Worm (Caenorhabditis elegans) whole organism, L1 larva: ENCODE measurements around the gene K09C6.9.
A peak's percentile ranks its signal among the peaks of the same experiment; 100 is the strongest.
"Not testable (repeated sequence)": the region's sequence is repeated elsewhere in the genome, so short reads cannot be mapped to it uniquely, and the experiment has no call there.

Source experiments
- C34B4.2 ChIP-seq: sonication (generic microtip); optimal IDR thresholded peaks from 2 replicates; lab custom pipeline; 2017; ENCODE audit warnings: mild to moderate bottlenecking, missing genetic modification characterization, missing compliant biosample characterization
- aly-2 ChIP-seq: fragments of 150-350 bp; optimal IDR thresholded peaks from 2 replicates; lab custom pipeline; 2014; ENCODE audit warnings: missing biosample characterization, missing genetic modification characterization
- ama-1 ChIP-seq: fragments of 150-350 bp; optimal IDR thresholded peaks from 2 replicates; lab custom pipeline; 2014
- blmp-1 ChIP-seq: fragments of 150-350 bp; optimal IDR thresholded peaks from 2 replicates; lab custom pipeline; 2014; ENCODE audit warnings: missing biosample characterization, missing genetic modification characterization
- ceh-82 ChIP-seq, 3 experiments: fragments of 150-350 bp in 1 of 3; sonication (generic microtip) in 2 of 3; optimal IDR thresholded peaks; 2 replicates each; lab custom pipeline; 2014 to 2017; ENCODE audit warnings: missing biosample characterization in 3 of 3, missing genetic modification characterization in 3 of 3
- ces-1 ChIP-seq: fragments of 150-350 bp; optimal IDR thresholded peaks from 2 replicates; lab custom pipeline; 2014; ENCODE audit warnings: missing biosample characterization, missing genetic modification reagents, missing genetic modification characterization
- dsc-1 ChIP-seq: sonication (generic microtip); optimal IDR thresholded peaks from 2 replicates; lab custom pipeline; 2016; ENCODE audit warnings: mild to moderate bottlenecking, missing genetic modification characterization, missing compliant biosample characterization
- efl-1 ChIP-seq, 4 experiments: fragments of 150-350 bp; optimal IDR thresholded peaks in 3 of 4; peaks in 1 of 4; 1 replicate in 1 of 4; 2 replicates in 3 of 4; lab custom pipeline; 2014; ENCODE audit warnings: missing biosample characterization in 2 of 4, missing genetic modification characterization in 2 of 4, missing genetic modification reagents in 2 of 4
- elt-2 ChIP-seq: sonication (generic microtip); optimal IDR thresholded peaks from 2 replicates; lab custom pipeline; 2016; ENCODE audit warnings: missing genetic modification characterization, mild to moderate bottlenecking, inconsistent platforms, missing compliant biosample characterization, missing genetic modification reagents
- elt-3 ChIP-seq, 6 experiments: fragments of 150-350 bp in 1 of 6; sonication (generic microtip); optimal IDR thresholded peaks; 2 replicates each; lab custom pipeline; 2017 to 2018; ENCODE audit warnings: missing biosample characterization in 6 of 6, missing genetic modification characterization in 6 of 6, inconsistent platforms in 1 of 6
- ets-5 ChIP-seq: fragments of 200-800 bp; sonication (Bioruptor generic); IDR thresholded peaks from 2 replicates; pipeline ENCODE4 v1.3.6; 2022; ENCODE audit warnings: missing genetic modification characterization, missing compliant biosample characterization
- grh-1 ChIP-seq: fragments of 200-800 bp; sonication (Bioruptor generic); IDR thresholded peaks from 2 replicates; pipeline ENCODE4 v1.3.6; 2022; ENCODE audit warnings: missing genetic modification reagents, missing genetic modification characterization, missing compliant biosample characterization
- hlh-4 ChIP-seq: sonication (generic microtip); optimal IDR thresholded peaks from 2 replicates; lab custom pipeline; 2016; ENCODE audit warnings: mild to moderate bottlenecking, missing genetic modification characterization, missing compliant biosample characterization
- lin-13 ChIP-seq: fragments of 150-350 bp; optimal IDR thresholded peaks from 2 replicates; lab custom pipeline; 2014; ENCODE audit warnings: missing biosample characterization, missing genetic modification reagents, missing genetic modification characterization
- lin-15B ChIP-seq: fragments of 150-350 bp; sonication (generic microtip); optimal IDR thresholded peaks from 3 replicates; lab custom pipeline; 2014; ENCODE audit warnings: missing biosample characterization, missing genetic modification characterization
- lin-35 ChIP-seq, 2 experiments: fragments of 150-350 bp; optimal IDR thresholded peaks; 2 replicates each; lab custom pipeline; 2014; ENCODE audit warnings: missing biosample characterization in 2 of 2, missing genetic modification characterization in 2 of 2, missing genetic modification reagents in 2 of 2
- mab-9 ChIP-seq: fragments of 200-800 bp; sonication (Bioruptor generic); IDR thresholded peaks from 2 replicates; pipeline ENCODE4 v1.3.6; 2022; ENCODE audit warnings: missing genetic modification reagents, missing genetic modification characterization, missing compliant biosample characterization
- mdl-1 ChIP-seq, 2 experiments: fragments of 150-350 bp; optimal IDR thresholded peaks; 2 replicates each; lab custom pipeline; 2014 to 2017; ENCODE audit warnings: missing biosample characterization in 2 of 2, missing genetic modification characterization in 2 of 2, inconsistent platforms in 1 of 2
- mef-2 ChIP-seq: fragments of 150-350 bp; optimal IDR thresholded peaks from 2 replicates; lab custom pipeline; 2014; ENCODE audit warnings: missing biosample characterization, missing genetic modification characterization
- nhr-12 ChIP-seq: sonication (generic microtip); optimal IDR thresholded peaks from 2 replicates; lab custom pipeline; 2017; ENCODE audit warnings: missing biosample characterization, missing genetic modification characterization
- nhr-20 ChIP-seq: sonication (generic microtip); optimal IDR thresholded peaks from 2 replicates; lab custom pipeline; 2016; ENCODE audit warnings: mild to moderate bottlenecking, missing genetic modification characterization, missing compliant biosample characterization
- nhr-28 ChIP-seq: fragments of 150-350 bp; optimal IDR thresholded peaks from 2 replicates; lab custom pipeline; 2014; ENCODE audit warnings: missing biosample characterization, missing genetic modification characterization
- nhr-77 ChIP-seq: fragments of 150-350 bp; optimal IDR thresholded peaks from 2 replicates; lab custom pipeline; 2014; ENCODE audit warnings: missing biosample characterization, missing genetic modification characterization
- nhr-85 ChIP-seq: sonication (generic microtip); peaks from one replicate; lab custom pipeline; 2016; ENCODE audit warnings: missing genetic modification characterization, inconsistent platforms, missing compliant biosample characterization
- nhr-90 ChIP-seq: sonication (generic microtip); optimal IDR thresholded peaks from 2 replicates; lab custom pipeline; 2016; ENCODE audit warnings: mild to moderate bottlenecking, missing genetic modification characterization, missing compliant biosample characterization; ENCODE audit not compliant: poor library complexity
- pqm-1 ChIP-seq: sonication (generic microtip); optimal IDR thresholded peaks from 3 replicates; lab custom pipeline; 2017; ENCODE audit warnings: missing biosample characterization, missing genetic modification characterization
- sptf-1 ChIP-seq: fragments of 150-350 bp; optimal IDR thresholded peaks from 2 replicates; lab custom pipeline; 2014; ENCODE audit warnings: missing biosample characterization, missing genetic modification characterization
- sup-37 ChIP-seq: fragments of 200-800 bp; sonication (Bioruptor generic); optimal IDR thresholded peaks from 2 replicates; lab custom pipeline; 2018; ENCODE audit warnings: mild to moderate bottlenecking, missing genetic modification characterization, missing compliant biosample characterization
- tbx-2 ChIP-seq: sonication (generic microtip); optimal IDR thresholded peaks from 2 replicates; lab custom pipeline; 2016; ENCODE audit warnings: missing genetic modification characterization, missing compliant biosample characterization
- tlp-1 ChIP-seq: fragments of 150-350 bp; optimal IDR thresholded peaks from 2 replicates; lab custom pipeline; 2014; ENCODE audit warnings: missing biosample characterization, missing genetic modification characterization
- unc-130 ChIP-seq: fragments of 150-350 bp; optimal IDR thresholded peaks from 2 replicates; lab custom pipeline; 2017; ENCODE audit warnings: missing biosample characterization, missing genetic modification characterization, inconsistent platforms
- unc-62 ChIP-seq: fragments of 150-350 bp; optimal IDR thresholded peaks from 2 replicates; lab custom pipeline; 2014; ENCODE audit warnings: missing biosample characterization, missing genetic modification reagents, missing genetic modification characterization
- vab-15 ChIP-seq: sonication (generic microtip); optimal IDR thresholded peaks from 2 replicates; lab custom pipeline; 2017; ENCODE audit warnings: missing genotype, mild to moderate bottlenecking, missing genetic modification characterization, missing compliant biosample characterization
- zip-4 ChIP-seq: fragments of 200-800 bp; sonication (Bioruptor generic); optimal IDR thresholded peaks from 2 replicates; lab custom pipeline; 2018; ENCODE audit warnings: mild to moderate bottlenecking, missing genetic modification characterization, moderate library complexity, missing compliant biosample characterization

The K09C6.9 gene

DNA sequence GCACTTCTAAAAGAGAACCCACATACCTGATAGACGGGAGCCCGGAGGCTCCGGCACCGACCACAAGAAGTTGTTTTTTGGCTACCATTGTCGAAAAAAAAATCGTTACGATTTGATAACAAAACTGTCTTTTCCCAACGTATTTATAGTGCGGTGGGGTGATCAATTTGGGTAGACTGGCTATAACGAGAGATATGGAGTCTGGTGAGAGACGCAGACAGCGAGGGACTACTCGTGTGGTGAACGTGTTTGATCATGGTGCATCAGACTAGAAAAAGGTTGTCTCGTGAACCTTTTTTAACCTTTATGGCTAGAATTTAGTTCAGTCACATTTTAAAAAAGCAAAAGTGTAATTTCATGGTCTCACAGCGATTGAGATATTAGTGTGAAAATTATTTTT is 48.6 kb upstream of the K09C6.9 start, which contains the start of gene fmo-5 (continued):
- TF ChIP-seq ces-1 (GFP tag; lab: Kevin White, UChicago) (no peak), efl-1 (optimal IDR thresholded peaks at IDR 0.05; lab: Kevin White, UChicago) (peak; percentile 42 to 65), efl-1 (GFP tag; optimal IDR thresholded peaks at IDR 0.05 in 1 of 2; lab: Kevin White, UChicago) (peak; percentile 60 to 97), mdl-1 (tag; optimal IDR thresholded peaks at IDR 0.05; lab: Kevin White, UChicago) (peak in 1 of 2 experiments; percentile 73), mab-9 (no peak), unc-130 (tag; lab: Kevin White, UChicago) (no peak), elt-2 (tag; lab: Kevin White, UChicago) (peak; percentile 49), nhr-77 (tag; lab: Kevin White, UChicago) (no peak), elt-3 (tag; optimal IDR thresholded peaks at IDR 0.05; lab: Kevin White, UChicago) (peak in 3 of 6 experiments; percentile 18 to 60 (median 42)), lin-15B (tag; lab: Kevin White, UChicago) (no peak), vab-15 (no peak), grh-1 (GFP tag; lab: Robert Waterston, UW) (0 out of 2 replicates have a peak, but pooled peaks have one; percentile 35), nhr-90 (peak; percentile 66), lin-35 (GFP tag; optimal IDR thresholded peaks at IDR 0.05; lab: Kevin White, UChicago) (peak; percentile 48 to 78), zip-4 (no peak), C34B4.2 (no peak), nhr-85 (peak; percentile 73)

DNA sequence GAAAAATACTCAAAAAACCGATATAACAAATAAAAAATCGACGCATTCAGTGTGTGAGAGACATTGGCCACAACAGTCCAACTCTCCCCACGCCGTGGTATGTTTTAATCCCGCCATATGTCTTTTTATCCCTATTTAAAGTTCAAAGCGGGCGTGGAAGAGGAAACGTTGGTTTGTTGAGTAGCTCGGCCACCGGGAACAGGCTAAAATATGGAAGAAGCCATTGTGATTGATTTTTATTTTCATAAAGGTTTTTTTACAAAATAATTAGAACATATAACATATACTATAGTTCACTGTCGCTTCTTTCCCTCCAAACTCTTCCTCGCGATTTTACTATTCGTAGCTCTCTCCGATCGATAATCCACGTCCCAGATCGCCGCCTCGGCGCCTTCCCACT is 44.2 kb upstream of the K09C6.9 start, which contains the start of gene nas-32:
Gene nas-32 (minus strand): TSS at position 101 of the 400 bp plus-strand sequence.
- TF ChIP-seq ces-1 (GFP tag; lab: Kevin White, UChicago) (no peak), nhr-12 (tag; lab: Kevin White, UChicago) (no peak), lin-13 (GFP tag; lab: Kevin White, UChicago) (no peak), ets-5 (GFP tag; lab: Robert Waterston, UW) (no peak), sptf-1 (tag; lab: Kevin White, UChicago) (no peak), nhr-20 (tag; lab: Kevin White, UChicago) (no peak), tbx-2 (tag; lab: Kevin White, UChicago) (no peak), tlp-1 (tag; lab: Kevin White, UChicago) (no peak), mab-9 (no peak)

DNA sequence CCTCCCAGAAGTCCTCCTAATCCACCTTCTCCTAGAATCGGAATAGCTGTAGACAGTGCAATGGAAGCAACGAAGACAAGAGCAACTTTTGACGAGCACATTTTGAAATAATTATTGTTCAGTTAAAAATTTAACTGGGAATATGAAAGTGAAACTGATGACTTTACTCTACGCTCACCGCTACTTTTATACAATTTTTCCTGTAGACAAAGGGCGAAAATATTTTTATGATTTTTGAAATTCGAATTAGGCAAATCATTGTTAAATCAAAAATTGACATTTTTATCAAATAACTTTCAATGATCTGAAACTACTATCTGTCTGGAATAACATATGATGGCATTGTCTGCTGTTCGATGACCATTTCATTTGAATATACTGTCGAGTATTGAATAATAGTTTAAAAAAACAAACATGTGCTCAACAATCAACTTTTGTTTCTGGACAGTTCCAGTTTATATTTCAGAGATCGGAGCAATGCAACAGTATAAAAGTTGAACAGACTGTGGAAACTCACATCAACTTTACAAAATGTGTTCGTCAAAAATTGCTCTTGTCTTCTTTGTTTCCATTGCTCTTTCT is 38.7 kb upstream of the K09C6.9 start, which contains the start of the genes srlf-23 and srlf-20:
Gene srlf-23 (minus strand): TSS at position 101 of the 582 bp plus-strand sequence.
Gene srlf-20 (plus strand): TSS at position 532 of the 582 bp plus-strand sequence.
- TF ChIP-seq ama-1 (no peak), nhr-28 (tag; lab: Kevin White, UChicago) (no peak), sup-37 (GFP tag; lab: Kevin White, UChicago) (no peak), elt-3 (tag; optimal IDR thresholded peaks at IDR 0.05; lab: Kevin White, UChicago) (no peak), elt-2 (tag; lab: Kevin White, UChicago) (no peak), aly-2 (tag; lab: Kevin White, UChicago) (no peak), blmp-1 (tag; lab: Kevin White, UChicago) (no peak), ceh-82 (tag; optimal IDR thresholded peaks at IDR 0.05; lab: Kevin White, UChicago) (no peak), hlh-4 (tag; lab: Kevin White, UChicago) (no peak), dsc-1 (tag; lab: Kevin White, UChicago) (no peak)

DNA sequence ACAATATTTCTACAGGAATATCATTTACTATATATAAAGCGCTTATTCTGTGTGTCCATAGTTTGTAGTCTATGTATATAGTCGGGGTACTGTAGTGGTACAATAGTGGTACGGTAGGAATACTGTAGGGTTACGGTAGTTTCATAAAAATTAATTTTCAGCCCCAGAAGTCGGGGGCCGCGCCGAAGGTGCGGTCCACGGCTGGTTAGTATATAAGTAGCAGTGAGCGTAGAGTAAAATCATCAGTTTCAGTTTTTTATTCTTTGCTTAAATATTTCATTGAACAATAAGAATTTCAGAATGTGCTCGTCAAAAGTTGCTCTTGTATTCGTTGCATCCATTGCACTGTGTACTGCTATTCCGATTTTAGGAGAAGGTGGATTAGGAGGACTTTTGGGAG is 36.0 kb upstream of the K09C6.9 start, which contains the start of gene srlf-22:
Gene srlf-22 (plus strand): TSS at position 301 of the 400 bp plus-strand sequence.
- not testable (repeated sequence) for TF ChIP-seq unc-62 (GFP tag; lab: Kevin White, UChicago); pqm-1 (tag; lab: Kevin White, UChicago); mef-2
